Worm (Caenorhabditis elegans): ENCODE data around the gene fln-2.

ce11 chrX:9441512-9441911 lies 44.0 kb downstream of the fln-2 start, which contains the start of gene memb-1:
- TF ChIP-seq ama-1 (optimal IDR thresholded peaks at IDR 0.05), result no peak
- no peak for TF ChIP-seq ama-1 (GFP tag; optimal IDR thresholded peaks at IDR 0.05)
- TF ChIP-seq bed-1 (GFP tag; IDR thresholded peaks at IDR 0.05), result no peak
- TF ChIP-seq ztf-25 (GFP tag; IDR thresholded peaks at IDR 0.05), result no peak
- TF ChIP-seq let-526 (GFP tag; IDR thresholded peaks at IDR 0.05), result no peak
- no peak for TF ChIP-seq nhr-90 (tag; optimal IDR thresholded peaks at IDR 0.05)
- TF ChIP-seq xnd-1 (tag; optimal IDR thresholded peaks at IDR 0.05), result no peak
- TF ChIP-seq pha-4 (tag; optimal IDR thresholded peaks at IDR 0.05), result no peak
- no peak for TF ChIP-seq him-1 (tag; optimal IDR thresholded peaks at IDR 0.05)
- TF ChIP-seq ets-4 (GFP tag; optimal IDR thresholded peaks at IDR 0.05), result no peak
- no peak for TF ChIP-seq cebp-2 (GFP tag; IDR thresholded peaks at IDR 0.05)
- no peak for TF ChIP-seq unc-62 (GFP tag; optimal IDR thresholded peaks at IDR 0.05)
- no peak for TF ChIP-seq mxl-1 (tag; optimal IDR thresholded peaks at IDR 0.05)
- TF ChIP-seq ceh-79 (tag; optimal IDR thresholded peaks at IDR 0.05), result no peak

Data from whole organism, young adult.